Worm (Caenorhabditis elegans) whole organism, early embryonic: ENCODE results near the gene gly-4.

Experiments used
- aly-1 ChIP-seq: sonication (generic microtip); optimal IDR thresholded peaks from 2 replicates; lab custom pipeline; 2016; ENCODE audit warnings: missing genetic modification characterization, missing compliant biosample characterization
- ama-1 ChIP-seq: fragments of 150-350 bp; optimal IDR thresholded peaks from 2 replicates; lab custom pipeline; 2014
- ceh-36 ChIP-seq: sonication (generic microtip); optimal IDR thresholded peaks from 2 replicates; lab custom pipeline; 2016; ENCODE audit warnings: missing genetic modification characterization, inconsistent platforms, missing compliant biosample characterization
- ets-7 ChIP-seq: sonication (generic microtip); optimal IDR thresholded peaks from 2 replicates; lab custom pipeline; 2016; ENCODE audit warnings: missing genotype, missing genetic modification characterization, missing compliant biosample characterization
- hmbx-1 ChIP-seq: sonication (generic microtip); optimal IDR thresholded peaks from 2 replicates; lab custom pipeline; 2016; ENCODE audit warnings: mild to moderate bottlenecking, missing genetic modification characterization, missing compliant biosample characterization
- hmg-4 ChIP-seq: fragments of 200-800 bp; sonication (Bioruptor generic); optimal IDR thresholded peaks from 2 replicates; lab custom pipeline; 2018; ENCODE audit warnings: mild to moderate bottlenecking, missing genetic modification characterization, missing compliant biosample characterization
- scrt-1 ChIP-seq: fragments of 200-800 bp; sonication (Bioruptor generic); IDR thresholded peaks from 2 replicates; pipeline ENCODE4 v1.3.6; 2022; ENCODE audit warnings: missing genetic modification characterization, missing compliant biosample characterization

- no peak for TF ChIP-seq ama-1 (lab: Kevin White, UChicago)
- TF ChIP-seq ceh-36 (tag; lab: Kevin White, UChicago) = no peak
- no peak for TF ChIP-seq scrt-1
- no peak for TF ChIP-seq ets-7 (tag; lab: Kevin White, UChicago)
- no peak for TF ChIP-seq hmg-4 (GFP tag; lab: Kevin White, UChicago)
- TF ChIP-seq aly-1 = no peak
- TF ChIP-seq hmbx-1 (tag; lab: Kevin White, UChicago) = no peak
Measured at ce11 chrV:19882916-19883315, 12.2 kb downstream of the gly-4 start, which contains the start of gene Y116F11B.13.
